Fruit fly (Drosophila melanogaster) whole organism: ENCODE measurements around the gene eIF3a.

Source experiments
- CG8478 ChIP-seq: fragments of >200 bp; optimal IDR thresholded peaks from 2 replicates; lab custom pipeline; 2018; ENCODE audit warnings: inconsistent platforms
- Dll ChIP-seq: fragments of >200 bp; optimal IDR thresholded peaks from 2 replicates; lab custom pipeline; 2017
- EcR ChIP-seq, 2 experiments: fragments of >200 bp; optimal IDR thresholded peaks; 2 replicates each; lab custom pipeline; 2017; ENCODE audit warnings: missing biosample characterization in 2 of 2, missing genetic modification characterization in 2 of 2, missing genetic modification reagents in 2 of 2
- pan ChIP-seq: fragments of >200 bp; optimal IDR thresholded peaks from 2 replicates; lab custom pipeline; 2017
- psq ChIP-seq: fragments of >200 bp; optimal IDR thresholded peaks from 2 replicates; lab custom pipeline; 2017
- usp ChIP-seq: fragments of >200 bp; optimal IDR thresholded peaks from 2 replicates; lab custom pipeline; 2017; ENCODE audit warnings: missing biosample characterization, missing genetic modification characterization, mixed read lengths

eIF3a gene

dm6 chr3R:4428585-4429464 lies 4.9 kb downstream of the eIF3a start, which contains the start of gene srl:
TSS of gene srl (minus strand) at chr3R:4429335.
- TF ChIP-seq usp: no peak
- no peak for TF ChIP-seq Dll (lab: Kevin White, UChicago)
- no peak for TF ChIP-seq psq
- peak; percentile 10 for TF ChIP-seq pan (lab: Kevin White, UChicago)
- TF ChIP-seq EcR (GFP tag; optimal IDR thresholded peaks at IDR 0.05; lab: Kevin White, UChicago): no peak
- TF ChIP-seq CG8478 (lab: Kevin White, UChicago): no peak

- no peak for TF ChIP-seq CG8478 (lab: Kevin White, UChicago)
Observed at dm6 chr3R:4426730-4427129, 7.0 kb downstream of the eIF3a start, which contains the start of gene CG31525. TSS of gene CG31525 (plus strand) at chr3R:4427030.

- TF ChIP-seq Dll (lab: Kevin White, UChicago) (no peak), pan (lab: Kevin White, UChicago) (no peak), CG8478 (lab: Kevin White, UChicago) (no peak), usp (no peak)
Observed at dm6 chr3R:4419482-4419881, 14.2 kb downstream of the eIF3a start, which contains the start of gene CG32944. TSS of gene CG32944 (minus strand) at chr3R:4419578.

dm6 chr3R:4416138-4416537 lies 17.6 kb downstream of the eIF3a start, which contains the start of gene CG31528:
TSS of gene CG31528 (plus strand) at chr3R:4416438.
- TF ChIP-seq Dll (lab: Kevin White, UChicago): no peak

dm6 chr3R:4407325-4407724 lies 26.4 kb downstream of the eIF3a start:
- TF ChIP-seq psq: no peak
- no peak for TF ChIP-seq usp
- TF ChIP-seq Dll (lab: Kevin White, UChicago): no peak
- no peak for TF ChIP-seq EcR (GFP tag; optimal IDR thresholded peaks at IDR 0.05; lab: Kevin White, UChicago)
- TF ChIP-seq CG8478 (lab: Kevin White, UChicago): no peak
- TF ChIP-seq pan (lab: Kevin White, UChicago): no peak

dm6 chr3R:4403706-4404392 lies 29.8 kb downstream of the eIF3a start:
- peak in 1 of 2 experiments; percentile 41 for TF ChIP-seq EcR (GFP tag; optimal IDR thresholded peaks at IDR 0.05; lab: Kevin White, UChicago)
- no peak for TF ChIP-seq usp

dm6 chr3R:4402884-4403705 lies 30.6 kb downstream of the eIF3a start, which contains the start of gene lost:
TSS of gene lost (plus strand) at chr3R:4403076.
- TF ChIP-seq psq (no peak), Dll (lab: Kevin White, UChicago) (no peak), usp (no peak), EcR (GFP tag; optimal IDR thresholded peaks at IDR 0.05; lab: Kevin White, UChicago) (no peak), pan (lab: Kevin White, UChicago) (no peak), CG8478 (lab: Kevin White, UChicago) (no peak)

- TF ChIP-seq pan (lab: Kevin White, UChicago): no peak
- no peak for TF ChIP-seq CG8478 (lab: Kevin White, UChicago)
- TF ChIP-seq psq: no peak
- TF ChIP-seq Dll (lab: Kevin White, UChicago): no peak
- TF ChIP-seq usp: no peak
- TF ChIP-seq EcR (GFP tag; optimal IDR thresholded peaks at IDR 0.05; lab: Kevin White, UChicago): no peak
Observed at dm6 chr3R:4401977-4402589, 31.6 kb downstream of the eIF3a start, which contains the start of gene CG9853. TSS of gene CG9853 (minus strand) at chr3R:4402027.

- TF ChIP-seq EcR (GFP tag; optimal IDR thresholded peaks at IDR 0.05; lab: Kevin White, UChicago) (no peak), psq (no peak), CG8478 (lab: Kevin White, UChicago) (no peak), pan (lab: Kevin White, UChicago) (no peak), Dll (lab: Kevin White, UChicago) (no peak), usp (no peak)
Observed at dm6 chr3R:4400497-4400833, 33.2 kb downstream of the eIF3a start, which contains the start of gene CG14647. TSS of gene CG14647 (plus strand) at chr3R:4400510.

dm6 chr3R:4399810-4400496 lies 33.7 kb downstream of the eIF3a start:
- no peak for TF ChIP-seq EcR (GFP tag; optimal IDR thresholded peaks at IDR 0.05; lab: Kevin White, UChicago)

dm6 chr3R:4397403-4398079 lies 36.2 kb downstream of the eIF3a start, which contains the start of gene CG9855:
TSS of gene CG9855 (minus strand) at chr3R:4397875.
- TF ChIP-seq EcR (GFP tag; optimal IDR thresholded peaks at IDR 0.05; lab: Kevin White, UChicago): no peak
- TF ChIP-seq CG8478 (lab: Kevin White, UChicago): no peak
